Worm (Caenorhabditis elegans) whole organism, L4 larva: ENCODE measurements around the gene F19F10.1.

ENCODE experiments used
- F44E2.7 ChIP-seq: fragments of 200-800 bp; sonication (Bioruptor generic); IDR thresholded peaks from 2 replicates; pipeline ENCODE4 v2.1.2; 2022; ENCODE audit warnings: missing genetic modification characterization, missing compliant biosample characterization
- T20F7.1 ChIP-seq: fragments of 200-800 bp; sonication (Bioruptor generic); optimal IDR thresholded peaks from 2 replicates; lab custom pipeline; 2018; ENCODE audit warnings: mild to moderate bottlenecking, missing genetic modification characterization, missing compliant biosample characterization
- ZK546.5 ChIP-seq, 2 experiments: sonication (generic microtip); optimal IDR thresholded peaks; 2 replicates each; lab custom pipeline; 2017; ENCODE audit warnings: missing biosample characterization in 2 of 2, missing genetic modification characterization in 2 of 2
- attf-4 ChIP-seq: sonication (generic microtip); optimal IDR thresholded peaks from 3 replicates; lab custom pipeline; 2017; ENCODE audit warnings: missing biosample characterization, missing genetic modification characterization
- dpl-1 ChIP-seq: fragments of 150-350 bp; optimal IDR thresholded peaks from 2 replicates; lab custom pipeline; 2014; ENCODE audit warnings: missing biosample characterization, missing genetic modification reagents, missing genetic modification characterization
- egl-27 ChIP-seq: sonication (generic microtip); optimal IDR thresholded peaks from 3 replicates; lab custom pipeline; 2017; ENCODE audit warnings: missing biosample characterization, missing genetic modification reagents, missing genetic modification characterization
- fos-1 ChIP-seq: fragments of 150-350 bp; optimal IDR thresholded peaks from 2 replicates; lab custom pipeline; 2014; ENCODE audit warnings: missing biosample characterization, missing genetic modification characterization
- hlh-11 ChIP-seq: fragments of 200-800 bp; sonication (Bioruptor generic); optimal IDR thresholded peaks from 2 replicates; lab custom pipeline; 2018; ENCODE audit warnings: mild to moderate bottlenecking, missing genetic modification characterization, missing compliant biosample characterization
- lin-15B ChIP-seq: fragments of 150-350 bp; sonication (generic microtip); optimal IDR thresholded peaks from 3 replicates; lab custom pipeline; 2014; ENCODE audit warnings: missing biosample characterization, missing genetic modification characterization
- mxl-3 ChIP-seq: fragments of 200-800 bp; sonication (Bioruptor generic); optimal IDR thresholded peaks from 2 replicates; lab custom pipeline; 2018; ENCODE audit warnings: mild to moderate bottlenecking, missing genetic modification characterization, missing compliant biosample characterization
- nhr-77 ChIP-seq: fragments of 150-350 bp; optimal IDR thresholded peaks from 2 replicates; lab custom pipeline; 2014; ENCODE audit warnings: missing biosample characterization, missing genetic modification characterization
- pha-4 ChIP-seq, 2 experiments: fragments of 150-350 bp in 1 of 2; fragments of 200-800 bp in 1 of 2; sonication (Bioruptor generic) in 1 of 2; IDR thresholded peaks in 1 of 2; optimal IDR thresholded peaks in 1 of 2; 2 replicates each; pipeline versions ENCODE4 v1.3.6 to Lab custom; 2014 to 2022; ENCODE audit warnings: missing genetic modification characterization in 2 of 2, missing genetic modification reagents in 2 of 2, missing biosample characterization in 1 of 2, missing compliant biosample characterization in 1 of 2
- rbr-2 ChIP-seq: sonication (generic microtip); optimal IDR thresholded peaks from 2 replicates; lab custom pipeline; 2016; ENCODE audit warnings: missing genotype, missing genetic modification characterization, missing compliant biosample characterization
- unc-130 ChIP-seq: sonication (generic microtip); optimal IDR thresholded peaks from 2 replicates; lab custom pipeline; 2016; ENCODE audit warnings: missing genetic modification reagents, missing genetic modification characterization, missing compliant biosample characterization

DNA sequence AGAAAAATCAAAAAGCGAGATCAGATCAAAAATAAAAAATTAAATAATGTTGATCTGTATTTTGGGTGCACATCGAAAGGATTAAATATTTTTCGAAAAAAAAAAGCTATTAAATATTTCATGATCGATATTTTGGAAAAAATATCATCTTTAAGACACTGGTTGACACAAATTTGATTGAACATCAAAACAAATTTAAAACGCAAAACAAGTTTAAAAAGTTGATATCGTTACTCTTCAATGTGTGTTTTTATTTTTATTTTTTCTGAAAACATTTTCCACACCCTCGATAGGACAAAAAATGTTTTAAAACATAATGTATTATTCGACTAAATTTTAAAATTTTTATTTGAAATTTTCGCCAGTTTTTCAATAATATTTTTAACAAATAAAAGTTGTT, 25.0 kb upstream of the F19F10.1 start, which contains the start of gene C54F6.12:
- no peak for TF ChIP-seq rbr-2 (tag; lab: Kevin White, UChicago)
- TF ChIP-seq F44E2.7 (GFP tag; lab: Robert Waterston, UW), result no peak
- no peak for TF ChIP-seq attf-4
- no peak for TF ChIP-seq T20F7.1 (GFP tag; lab: Kevin White, UChicago)
- TF ChIP-seq dpl-1, result no peak
- TF ChIP-seq lin-15B, result no peak
- TF ChIP-seq pha-4 (GFP tag; IDR thresholded peaks at IDR 0.05; lab: Robert Waterston, UW), result no peak
- no peak for TF ChIP-seq pha-4 (tag; optimal IDR thresholded peaks at IDR 0.05; lab: Kevin White, UChicago)
- TF ChIP-seq hlh-11 (tag; lab: Kevin White, UChicago), result no peak
- no peak for TF ChIP-seq unc-130 (GFP tag; lab: Kevin White, UChicago)
- TF ChIP-seq mxl-3 (GFP tag; lab: Kevin White, UChicago), result no peak
- no peak for TF ChIP-seq egl-27 (tag; lab: Kevin White, UChicago)
- TF ChIP-seq nhr-77 (tag; lab: Kevin White, UChicago), result no peak
- TF ChIP-seq ZK546.5 (tag; optimal IDR thresholded peaks at IDR 0.05; lab: Kevin White, UChicago), result no peak
- TF ChIP-seq fos-1, result no peak
